Worm (Caenorhabditis elegans) whole organism, L4/young adult: ENCODE data around the gene rmd-2.

ENCODE experiments used
- W03F9.2 ChIP-seq: fragments of 150-350 bp; optimal IDR thresholded peaks from 2 replicates; lab custom pipeline; 2014; ENCODE audit warnings: missing biosample characterization, missing genetic modification characterization
- dao-5 ChIP-seq: sonication (generic microtip); optimal IDR thresholded peaks from 2 replicates; lab custom pipeline; 2016; ENCODE audit warnings: missing genotype, missing genetic modification characterization, moderate library complexity, missing compliant biosample characterization
- him-1 ChIP-seq: sonication (generic microtip); optimal IDR thresholded peaks from 2 replicates; lab custom pipeline; 2016; ENCODE audit warnings: missing genotype, missing genetic modification reagents, missing genetic modification characterization, missing compliant biosample characterization

DNA sequence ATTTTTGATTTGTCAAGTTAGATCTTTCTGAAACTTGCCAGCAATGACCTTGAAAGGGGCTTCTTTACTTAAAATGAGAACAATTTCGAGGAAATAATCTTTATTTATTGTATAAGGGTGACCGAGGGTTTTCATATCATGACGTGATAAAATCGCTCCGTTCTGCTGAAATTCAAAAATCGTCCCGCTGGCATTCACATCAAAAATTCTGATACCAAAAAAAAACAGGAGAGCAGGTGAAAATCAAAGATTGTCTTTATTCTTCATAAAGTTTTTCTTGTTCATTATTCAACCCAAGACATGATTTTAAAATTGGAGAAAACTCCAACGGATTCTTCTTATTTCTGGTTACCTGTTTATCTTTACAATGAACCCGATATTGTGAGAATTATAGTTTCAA is 42.0 kb downstream of the rmd-2 start, which contains the start of gene sre-28:
- TF ChIP-seq W03F9.2 (tag; lab: Kevin White, UChicago) (no peak), him-1 (tag; lab: Kevin White, UChicago) (no peak), dao-5 (no peak)
